Worm (Caenorhabditis elegans) whole organism, L4 larva: ENCODE data around the gene lido-16.
A peak's percentile ranks its signal among the peaks of the same experiment; 100 is the strongest.

Experiments used
- F49E8.2 ChIP-seq: sonication (generic microtip); optimal IDR thresholded peaks from 2 replicates; lab custom pipeline; 2016; ENCODE audit warnings: missing compliant biosample characterization, mild to moderate bottlenecking, missing genetic modification characterization, borderline replicate concordance
- T20F7.1 ChIP-seq: fragments of 200-800 bp; sonication (Bioruptor generic); optimal IDR thresholded peaks from 2 replicates; lab custom pipeline; 2018; ENCODE audit warnings: mild to moderate bottlenecking, missing genetic modification characterization, missing compliant biosample characterization
- T26A8.4 ChIP-seq: fragments of 200-800 bp; sonication (Bioruptor generic); IDR thresholded peaks from 2 replicates; pipeline ENCODE4 v1.3.6; 2022; ENCODE audit warnings: missing genetic modification characterization, missing compliant biosample characterization
- Y48G9A.11 ChIP-seq: fragments of 200-800 bp; sonication (Bioruptor generic); IDR thresholded peaks from 2 replicates; pipeline ENCODE4 v1.3.6; 2022; ENCODE audit warnings: missing genetic modification reagents, missing genetic modification characterization, missing compliant biosample characterization
- Y5F2A.4 ChIP-seq: fragments of 200-800 bp; sonication (Bioruptor generic); optimal IDR thresholded peaks from 2 replicates; lab custom pipeline; 2018; ENCODE audit warnings: mild to moderate bottlenecking, missing genetic modification characterization, missing compliant biosample characterization
- Y75B8A.6 ChIP-seq: fragments of 200-800 bp; sonication (Bioruptor generic); IDR thresholded peaks from 2 replicates; pipeline ENCODE4 v1.3.6; 2022; ENCODE audit warnings: missing genetic modification reagents, missing genetic modification characterization, missing compliant biosample characterization
- arid-1 ChIP-seq: fragments of 200-800 bp; sonication (Bioruptor generic); conservative IDR thresholded peaks from 2 replicates; pipeline ENCODE4 v1.3.6; 2022; ENCODE audit warnings: missing genetic modification reagents, missing genetic modification characterization, missing compliant biosample characterization
- ceh-20 ChIP-seq: fragments of 200-800 bp; sonication (Bioruptor generic); IDR thresholded peaks from 2 replicates; pipeline ENCODE4 v1.3.6; 2022; ENCODE audit warnings: missing genetic modification reagents, missing genetic modification characterization, missing compliant biosample characterization
- ceh-32 ChIP-seq: sonication (generic microtip); optimal IDR thresholded peaks from 2 replicates; lab custom pipeline; 2016; ENCODE audit warnings: mild to moderate bottlenecking, missing genetic modification characterization, missing compliant biosample characterization; ENCODE audit not compliant: poor library complexity
- ceh-44 ChIP-seq: fragments of 200-800 bp; sonication (Bioruptor generic); IDR thresholded peaks from 2 replicates; pipeline ENCODE4 v1.3.6; 2022; ENCODE audit warnings: missing genetic modification reagents, missing genetic modification characterization, missing compliant biosample characterization
- ceh-82 ChIP-seq: sonication (generic microtip); optimal IDR thresholded peaks from 2 replicates; lab custom pipeline; 2017; ENCODE audit warnings: missing biosample characterization, missing genetic modification characterization
- cey-2 ChIP-seq: sonication (generic microtip); optimal IDR thresholded peaks from 3 replicates; lab custom pipeline; 2017; ENCODE audit warnings: missing genetic modification characterization, mild to moderate bottlenecking, missing compliant biosample characterization, antibody characterized with exemption, borderline replicate concordance; ENCODE audit not compliant: insufficient read depth
- ctbp-1 ChIP-seq: fragments of 200-800 bp; sonication (Bioruptor generic); IDR thresholded peaks from 2 replicates; pipeline ENCODE4 v1.3.6; 2022; ENCODE audit warnings: missing genetic modification reagents, missing genetic modification characterization, missing compliant biosample characterization
- daf-16 ChIP-seq, 3 experiments: sonication (generic microtip); optimal IDR thresholded peaks; 2 replicates each; lab custom pipeline; 2016 to 2017; ENCODE audit warnings: missing genetic modification characterization in 3 of 3, missing genetic modification reagents in 3 of 3, mild to moderate bottlenecking in 2 of 3, missing compliant biosample characterization in 2 of 3, missing biosample characterization in 1 of 3, moderate library complexity in 1 of 3
- dmd-8 ChIP-seq: fragments of 200-800 bp; sonication (Bioruptor generic); IDR thresholded peaks from 2 replicates; pipeline ENCODE4 v1.3.6; 2022; ENCODE audit warnings: missing genetic modification characterization, missing compliant biosample characterization
- dpl-1 ChIP-seq: fragments of 150-350 bp; optimal IDR thresholded peaks from 2 replicates; lab custom pipeline; 2014; ENCODE audit warnings: missing biosample characterization, missing genetic modification reagents, missing genetic modification characterization
- dve-1 ChIP-seq: sonication (generic microtip); optimal IDR thresholded peaks from 2 replicates; lab custom pipeline; 2017; ENCODE audit warnings: antibody characterized with exemption, mild to moderate bottlenecking, missing genetic modification characterization, missing compliant biosample characterization; ENCODE audit not compliant: insufficient read depth
- egl-27 ChIP-seq: sonication (generic microtip); optimal IDR thresholded peaks from 3 replicates; lab custom pipeline; 2017; ENCODE audit warnings: missing biosample characterization, missing genetic modification reagents, missing genetic modification characterization
- hif-1 ChIP-seq, 2 experiments: sonication (generic microtip); optimal IDR thresholded peaks; 2 replicates each; lab custom pipeline; 2016 to 2017; ENCODE audit warnings: missing compliant biosample characterization in 2 of 2, missing genetic modification characterization in 2 of 2, missing genetic modification reagents in 2 of 2, missing genotype in 2 of 2, mild to moderate bottlenecking in 1 of 2
- hlh-11 ChIP-seq: fragments of 200-800 bp; sonication (Bioruptor generic); optimal IDR thresholded peaks from 2 replicates; lab custom pipeline; 2018; ENCODE audit warnings: mild to moderate bottlenecking, missing genetic modification characterization, missing compliant biosample characterization
- hlh-30 ChIP-seq: sonication (generic microtip); optimal IDR thresholded peaks from 2 replicates; lab custom pipeline; 2017; ENCODE audit warnings: antibody characterized with exemption, mild to moderate bottlenecking, missing genetic modification characterization, missing compliant biosample characterization; ENCODE audit not compliant: insufficient read depth
- lim-7 ChIP-seq: fragments of 200-800 bp; sonication (Bioruptor generic); IDR thresholded peaks from 2 replicates; pipeline ENCODE4 v1.3.6; 2022; ENCODE audit warnings: missing genetic modification characterization, missing compliant biosample characterization
- lin-38 ChIP-seq: fragments of 200-800 bp; sonication (Bioruptor generic); IDR thresholded peaks from 2 replicates; pipeline ENCODE4 v1.3.6; 2022; ENCODE audit warnings: missing genetic modification reagents, missing genetic modification characterization, missing compliant biosample characterization
- lin-39 ChIP-seq: fragments of 150-350 bp; optimal IDR thresholded peaks from 2 replicates; lab custom pipeline; 2014; ENCODE audit warnings: missing biosample characterization, missing genetic modification reagents, missing genetic modification characterization
- lsy-2 ChIP-seq, 2 experiments: fragments of 150-350 bp in 1 of 2; sonication (generic microtip) in 1 of 2; optimal IDR thresholded peaks; 2 replicates each; lab custom pipeline; 2014 to 2017; ENCODE audit warnings: missing biosample characterization in 2 of 2, missing genetic modification characterization in 2 of 2
- madf-5 ChIP-seq, 2 experiments: fragments of 200-800 bp; sonication (Bioruptor generic); IDR thresholded peaks; 2 replicates each; pipeline ENCODE4 v1.3.6; 2022; ENCODE audit warnings: missing compliant biosample characterization in 2 of 2, missing genetic modification characterization in 2 of 2
- mep-1 ChIP-seq: fragments of 150-350 bp; sonication (generic microtip); optimal IDR thresholded peaks from 3 replicates; lab custom pipeline; 2014; ENCODE audit warnings: missing biosample characterization, missing genetic modification characterization
- mxl-2 ChIP-seq: fragments of 200-800 bp; sonication (Bioruptor generic); conservative IDR thresholded peaks from 2 replicates; pipeline ENCODE4 v1.3.6; 2022; ENCODE audit warnings: missing genetic modification reagents, missing genetic modification characterization, missing compliant biosample characterization
- nhr-11 ChIP-seq: fragments of 150-350 bp; optimal IDR thresholded peaks from 2 replicates; lab custom pipeline; 2014; ENCODE audit warnings: missing biosample characterization, missing genetic modification characterization
- nhr-237 ChIP-seq: sonication (generic microtip); optimal IDR thresholded peaks from 2 replicates; lab custom pipeline; 2017; ENCODE audit warnings: missing biosample characterization, missing genetic modification characterization
- nhr-25 ChIP-seq: sonication (generic microtip); optimal IDR thresholded peaks from 2 replicates; lab custom pipeline; 2017; ENCODE audit warnings: missing genetic modification characterization, mild to moderate bottlenecking, missing compliant biosample characterization, antibody characterized with exemption, moderate library complexity, borderline replicate concordance; ENCODE audit not compliant: insufficient read depth
- nhr-28 ChIP-seq: fragments of 150-350 bp; optimal IDR thresholded peaks from 2 replicates; lab custom pipeline; 2014; ENCODE audit warnings: missing biosample characterization, missing genetic modification characterization
- nhr-42 ChIP-seq: fragments of 200-800 bp; sonication (Bioruptor generic); IDR thresholded peaks from 2 replicates; pipeline ENCODE4 v1.3.6; 2022; ENCODE audit warnings: missing genetic modification characterization, missing compliant biosample characterization
- nhr-6 ChIP-seq: fragments of 150-350 bp; optimal IDR thresholded peaks from 2 replicates; lab custom pipeline; 2014; ENCODE audit warnings: missing biosample characterization, missing genetic modification characterization
- nhr-77 ChIP-seq: fragments of 150-350 bp; optimal IDR thresholded peaks from 2 replicates; lab custom pipeline; 2014; ENCODE audit warnings: missing biosample characterization, missing genetic modification characterization
- pha-4 ChIP-seq, 2 experiments: fragments of 150-350 bp in 1 of 2; fragments of 200-800 bp in 1 of 2; sonication (Bioruptor generic) in 1 of 2; IDR thresholded peaks in 1 of 2; optimal IDR thresholded peaks in 1 of 2; 2 replicates each; pipeline versions ENCODE4 v1.3.6 to Lab custom; 2014 to 2022; ENCODE audit warnings: missing genetic modification characterization in 2 of 2, missing genetic modification reagents in 2 of 2, missing biosample characterization in 1 of 2, missing compliant biosample characterization in 1 of 2
- saeg-2 ChIP-seq: fragments of 200-800 bp; sonication (Bioruptor generic); IDR thresholded peaks from 2 replicates; pipeline ENCODE4 v1.3.6; 2022; ENCODE audit warnings: missing genetic modification reagents, missing genetic modification characterization, missing compliant biosample characterization
- snpc-1.2 ChIP-seq: fragments of 200-800 bp; sonication (Bioruptor generic); IDR thresholded peaks from 2 replicates; pipeline ENCODE4 v1.3.6; 2022; ENCODE audit warnings: missing genetic modification reagents, missing genetic modification characterization, missing compliant biosample characterization
- snpc-4 ChIP-seq: fragments of 150-350 bp; optimal IDR thresholded peaks from 2 replicates; lab custom pipeline; 2014; ENCODE audit warnings: missing biosample characterization, missing genetic modification characterization
- spr-3 ChIP-seq: fragments of 200-800 bp; sonication (Bioruptor generic); optimal IDR thresholded peaks from 2 replicates; lab custom pipeline; 2018; ENCODE audit warnings: mild to moderate bottlenecking, missing genetic modification characterization, missing compliant biosample characterization
- tra-1 ChIP-seq: fragments of 200-800 bp; sonication (Bioruptor generic); IDR thresholded peaks from 2 replicates; pipeline ENCODE4 v1.3.6; 2022; ENCODE audit warnings: missing genetic modification reagents, missing genetic modification characterization, missing compliant biosample characterization
- unc-130 ChIP-seq: sonication (generic microtip); optimal IDR thresholded peaks from 2 replicates; lab custom pipeline; 2016; ENCODE audit warnings: missing genetic modification reagents, missing genetic modification characterization, missing compliant biosample characterization
- zfp-2 ChIP-seq: sonication (generic microtip); optimal IDR thresholded peaks from 2 replicates; lab custom pipeline; 2016; ENCODE audit warnings: mild to moderate bottlenecking, missing genetic modification characterization, missing compliant biosample characterization
- zfp-3 ChIP-seq: fragments of 200-800 bp; sonication (Bioruptor generic); conservative IDR thresholded peaks from 2 replicates; pipeline ENCODE4 v1.3.6; 2022; ENCODE audit warnings: missing genetic modification reagents, missing genetic modification characterization, missing compliant biosample characterization
- ztf-7 ChIP-seq: fragments of 150-350 bp; optimal IDR thresholded peaks from 2 replicates; lab custom pipeline; 2014; ENCODE audit warnings: missing biosample characterization, missing genetic modification characterization

lido-16 gene

DNA sequence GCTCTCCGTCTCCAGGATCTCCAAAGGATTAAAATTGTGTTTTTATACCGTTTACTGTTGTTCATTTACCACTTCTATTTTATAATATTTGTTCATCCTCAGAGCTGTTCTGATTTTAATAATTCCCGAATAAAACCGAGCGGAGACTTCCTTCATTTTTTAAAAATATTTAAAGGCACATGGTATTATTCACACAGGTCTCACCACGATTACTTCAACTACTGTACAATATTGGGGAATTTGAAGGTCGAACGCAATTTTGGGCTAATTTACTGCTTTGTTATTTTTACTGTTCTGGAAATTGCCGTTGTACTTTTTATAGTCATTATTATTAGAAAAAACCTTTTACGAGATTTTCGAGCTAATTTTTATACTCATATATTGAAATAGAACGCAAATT lies 6.4 kb upstream of the lido-16 start:
- TF ChIP-seq lin-39 (no peak), dmd-8 (peak; percentile 37; the same call in 1 of the 2 replicates), ceh-44 (no peak), lsy-2 (tag; optimal IDR thresholded peaks at IDR 0.05; lab: Kevin White, UChicago) (no peak), Y75B8A.6 (GFP tag; lab: Robert Waterston, UW) (no peak), mxl-2 (GFP tag; lab: Robert Waterston, UW) (no peak), nhr-237 (tag; lab: Kevin White, UChicago) (no peak), madf-5 (GFP tag; IDR thresholded peaks at IDR 0.05; lab: Robert Waterston, UW) (0 out of 4 replicates have a peak, but pooled peaks of 1 of the 2 experiments have one; percentile 19), lin-38 (GFP tag; lab: Robert Waterston, UW) (peak; percentile 72), ceh-20 (no peak), egl-27 (tag; lab: Kevin White, UChicago) (no peak), arid-1 (peak; percentile 68; the same call in 1 of the 2 replicates), snpc-1.2 (GFP tag; lab: Robert Waterston, UW) (peak; percentile 63), pha-4 (GFP tag; IDR thresholded peaks at IDR 0.05; lab: Robert Waterston, UW) (peak; percentile 60; the same call in 1 of the 2 replicates), pha-4 (tag; optimal IDR thresholded peaks at IDR 0.05; lab: Kevin White, UChicago) (no peak), tra-1 (GFP tag; lab: Robert Waterston, UW) (0 out of 2 replicates have a peak, but pooled peaks have one; percentile 11), lim-7 (GFP tag; lab: Robert Waterston, UW) (peak; percentile 48; the same call in 1 of the 2 replicates), unc-130 (GFP tag; lab: Kevin White, UChicago) (peak; percentile 80), nhr-77 (tag; lab: Kevin White, UChicago) (no peak), Y5F2A.4 (GFP tag; lab: Kevin White, UChicago) (peak; percentile 8), Y48G9A.11 (GFP tag; lab: Robert Waterston, UW) (peak; percentile 56; the same call in 1 of the 2 replicates), ceh-32 (tag; lab: Kevin White, UChicago) (no peak), nhr-42 (GFP tag; lab: Robert Waterston, UW) (no peak), F49E8.2 (tag; lab: Kevin White, UChicago) (peak; percentile 81), zfp-3 (GFP tag; lab: Robert Waterston, UW) (no peak), hlh-11 (no peak)

DNA sequence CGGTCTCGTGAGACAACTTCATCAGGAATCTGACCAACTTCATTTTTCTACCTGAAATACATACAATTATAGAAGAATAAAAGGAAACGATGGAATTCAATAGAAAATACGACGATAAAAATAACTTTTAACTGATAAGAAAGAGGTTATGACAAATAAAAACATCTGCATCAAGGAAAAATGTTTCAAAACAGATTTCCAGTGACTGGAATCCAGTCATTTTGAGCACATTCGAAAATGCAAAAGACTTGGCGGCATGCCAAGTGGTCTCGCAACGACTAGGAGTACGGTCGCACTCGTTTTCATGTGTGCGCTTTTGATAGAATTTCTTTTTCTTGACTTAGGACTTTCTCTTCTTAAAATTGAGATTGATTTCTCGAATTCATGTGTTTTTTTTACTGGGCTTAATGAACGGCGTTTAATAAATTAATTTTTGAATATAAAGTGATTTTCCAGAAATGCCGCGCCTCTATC lies 5.0 kb upstream of the lido-16 start, which contains the start of the genes snr-3 and rsp-5:
snr-3 (minus strand) TSS at position 51 of the 474 bp plus-strand sequence.
rsp-5 (plus strand) TSS at position 455 of the 474 bp plus-strand sequence.
- TF ChIP-seq nhr-77 (tag; lab: Kevin White, UChicago) (peak; percentile 77), nhr-11 (tag; lab: Kevin White, UChicago) (peak; percentile 30), cey-2 (tag; lab: Kevin White, UChicago) (no peak), ceh-82 (tag; lab: Kevin White, UChicago) (no peak), arid-1 (0 out of 2 replicates have a peak, but pooled peaks have one; percentile 50), hlh-30 (tag; lab: Kevin White, UChicago) (peak; percentile 76), daf-16 (GFP tag; optimal IDR thresholded peaks at IDR 0.05; lab: Kevin White, UChicago) (no peak), daf-16 (tag; optimal IDR thresholded peaks at IDR 0.05; lab: Kevin White, UChicago) (peak; percentile 40), nhr-28 (tag; lab: Kevin White, UChicago) (peak; percentile 58), ztf-7 (peak; percentile 22), lin-38 (GFP tag; lab: Robert Waterston, UW) (peak; percentile 72), spr-3 (GFP tag; lab: Kevin White, UChicago) (no peak), snpc-4 (no peak), F49E8.2 (tag; lab: Kevin White, UChicago) (no peak), dve-1 (tag; lab: Kevin White, UChicago) (peak; percentile 73), hif-1 (tag; optimal IDR thresholded peaks at IDR 0.05; lab: Kevin White, UChicago) (peak in 1 of 2 experiments; percentile 50), nhr-6 (tag; lab: Kevin White, UChicago) (peak; percentile 83), unc-130 (GFP tag; lab: Kevin White, UChicago) (peak; percentile 23), saeg-2 (GFP tag; lab: Robert Waterston, UW) (no peak), T20F7.1 (GFP tag; lab: Kevin White, UChicago) (no peak), ceh-44 (no peak), lim-7 (GFP tag; lab: Robert Waterston, UW) (no peak), zfp-2 (peak; percentile 29), hlh-11 (peak; percentile 54), T26A8.4 (GFP tag; lab: Robert Waterston, UW) (no peak), pha-4 (GFP tag; IDR thresholded peaks at IDR 0.05; lab: Robert Waterston, UW) (no peak), pha-4 (tag; optimal IDR thresholded peaks at IDR 0.05; lab: Kevin White, UChicago) (peak; percentile 91), mep-1 (tag; lab: Kevin White, UChicago) (peak; percentile 76), dpl-1 (GFP tag; lab: Kevin White, UChicago) (peak; percentile 81), nhr-25 (tag; lab: Kevin White, UChicago) (peak; percentile 61), ctbp-1 (no peak)
